Fruit fly (Drosophila melanogaster) Kc167 (cell line): ENCODE data around the gene Nulp1.

Source experiments
- Myc ChIP-seq: fragments of >200 bp; optimal IDR thresholded peaks from 2 replicates; lab custom pipeline; 2017; ENCODE audit warnings: missing external identifiers
- Sin3A ChIP-seq: fragments of >200 bp; optimal IDR thresholded peaks from 2 replicates; lab custom pipeline; 2018; ENCODE audit warnings: missing external identifiers
- h ChIP-seq: fragments of >200 bp; optimal IDR thresholded peaks from 3 replicates; lab custom pipeline; 2018; ENCODE audit warnings: missing external identifiers
- insv ChIP-seq: fragments of >200 bp; optimal IDR thresholded peaks from 3 replicates; lab custom pipeline; 2018; ENCODE audit warnings: missing external identifiers

dm6 chr3L:8150812-8151211, 40.6 kb downstream of the Nulp1 start:
- TF ChIP-seq h (lab: Kevin White, UChicago) (no peak), insv (lab: Kevin White, UChicago) (no peak), Sin3A (no peak), Myc (lab: Kevin White, UChicago) (no peak)
